Worm (Caenorhabditis elegans): ENCODE results near the gene F45D3.1.

Gene F45D3.1

DNA sequence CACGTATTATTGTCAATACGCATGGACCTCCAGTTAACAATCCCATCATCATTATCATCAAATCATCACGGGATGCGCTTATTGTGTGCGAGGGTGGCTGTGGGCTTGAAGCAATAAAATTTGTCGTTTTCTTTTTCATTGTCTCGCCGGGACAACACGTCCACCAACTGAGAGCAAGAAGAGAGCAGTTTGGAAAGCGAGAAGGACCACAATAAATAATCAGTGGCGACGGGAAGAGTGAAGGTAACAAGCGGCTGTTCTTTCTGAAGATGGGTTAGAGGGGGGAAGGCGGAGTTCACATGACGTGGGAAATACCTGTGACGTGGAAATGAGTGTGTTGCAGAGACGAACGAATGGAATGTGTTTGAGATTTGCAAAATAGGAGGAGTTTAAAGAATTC lies 8.1 kb upstream of the F45D3.1 start (continued):
- TF ChIP-seq ama-1 (optimal IDR thresholded peaks at IDR 0.05) (no peak), nhr-237 (tag; optimal IDR thresholded peaks at IDR 0.05) (no peak), mbf-1 (tag; optimal IDR thresholded peaks at IDR 0.05) (no peak), snpc-4 (tag; optimal IDR thresholded peaks at IDR 0.05) (no peak), mdl-1 (tag; optimal IDR thresholded peaks at IDR 0.05) (no peak)

DNA sequence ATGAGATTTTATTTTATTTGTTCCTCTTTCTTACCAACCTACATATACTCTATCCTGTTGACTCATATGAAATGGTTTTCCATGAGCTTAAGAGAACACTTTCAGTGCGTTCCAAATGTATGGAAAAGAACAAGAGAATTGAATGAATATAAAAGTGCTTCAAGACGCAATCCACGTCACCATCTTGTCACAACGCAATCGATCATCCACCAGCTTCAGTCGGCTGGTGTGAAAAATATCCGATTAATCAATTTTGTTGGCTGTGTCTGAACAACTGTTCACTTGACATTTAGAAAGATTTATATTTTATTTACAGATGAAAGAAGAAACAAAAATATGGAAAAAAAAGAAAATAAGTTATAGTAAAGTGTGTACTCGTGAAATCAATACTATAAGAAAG lies 3.5 kb upstream of the F45D3.1 start:
- TF ChIP-seq crh-2 (tag; optimal IDR thresholded peaks at IDR 0.05) (peak; percentile 11), ama-1 (optimal IDR thresholded peaks at IDR 0.05) (no peak), mab-5 (tag; optimal IDR thresholded peaks at IDR 0.05) (peak; percentile 40)

DNA sequence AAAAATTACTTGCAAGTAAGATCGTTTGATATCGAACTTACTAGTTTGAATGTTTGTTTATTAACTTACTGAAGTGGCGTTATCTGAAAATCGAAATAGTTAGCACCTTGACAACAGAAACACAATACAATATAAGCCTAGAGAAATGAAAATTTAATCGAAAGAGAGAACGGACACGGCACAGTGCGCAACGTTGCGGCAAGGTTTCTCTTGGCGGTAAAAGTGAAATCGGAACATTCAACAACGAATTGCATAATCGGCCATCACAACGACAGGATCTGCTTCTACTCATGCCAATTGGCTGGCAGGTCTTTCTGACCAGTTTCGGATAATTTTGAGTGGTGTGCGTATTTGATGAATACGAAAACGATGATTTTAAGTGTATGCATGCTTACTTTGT lies 1.3 kb upstream of the F45D3.1 start, which contains the start of gene dyf-4:
TSS of gene dyf-4 (minus strand) at position 213 of the 400 bp plus-strand sequence.
- TF ChIP-seq crh-2 (tag; optimal IDR thresholded peaks at IDR 0.05) (no peak), blmp-1 (tag; optimal IDR thresholded peaks at IDR 0.05; ENCODE audit: insufficient read depth) (peak; percentile 14)

DNA sequence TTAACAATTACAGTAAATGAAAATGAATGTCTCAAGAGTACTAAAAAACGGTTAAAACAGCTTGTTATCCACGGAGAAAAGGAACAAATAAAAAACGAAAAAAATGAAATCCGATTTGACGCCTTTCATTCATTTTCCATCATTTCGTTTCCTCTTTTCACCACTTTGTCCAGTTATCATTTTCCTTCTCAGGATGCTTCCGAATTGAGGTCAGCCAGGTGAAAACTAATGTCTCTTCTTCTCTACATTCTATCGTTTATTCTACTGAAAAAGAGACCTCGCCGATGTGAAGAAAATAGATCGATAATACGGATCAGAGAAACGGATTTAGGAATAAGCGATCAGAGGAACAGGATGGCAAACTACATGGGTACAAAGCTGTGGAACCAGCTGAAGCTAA lies 734 bp upstream of the F45D3.1 start:
- no peak for TF ChIP-seq sem-4 (tag; optimal IDR thresholded peaks at IDR 0.05)
- no peak for TF ChIP-seq lin-13 (GFP tag; optimal IDR thresholded peaks at IDR 0.05)
- no peak for TF ChIP-seq ceh-16 (tag; optimal IDR thresholded peaks at IDR 0.05)
- no peak for TF ChIP-seq ztf-11 (tag; optimal IDR thresholded peaks at IDR 0.05)
- TF ChIP-seq nhr-10 (tag; optimal IDR thresholded peaks at IDR 0.05) = no peak
- TF ChIP-seq nhr-237 (tag; optimal IDR thresholded peaks at IDR 0.05) = no peak
- no peak for TF ChIP-seq nhr-129 (tag; optimal IDR thresholded peaks at IDR 0.05)
- no peak for TF ChIP-seq aly-2 (tag; optimal IDR thresholded peaks at IDR 0.05)
- TF ChIP-seq unc-39 (tag; optimal IDR thresholded peaks at IDR 0.05) = no peak
- TF ChIP-seq egl-27 (tag; optimal IDR thresholded peaks at IDR 0.05) = no peak
- TF ChIP-seq sma-3 (GFP tag; optimal IDR thresholded peaks at IDR 0.05) = no peak
- no peak for TF ChIP-seq mdl-1 (tag; optimal IDR thresholded peaks at IDR 0.05)
- no peak for TF ChIP-seq elt-3 (tag; optimal IDR thresholded peaks at IDR 0.05)
- no peak for TF ChIP-seq F13H6.1 (tag; optimal IDR thresholded peaks at IDR 0.05)
- TF ChIP-seq unc-62 (GFP tag; optimal IDR thresholded peaks at IDR 0.05) = no peak
- no peak for TF ChIP-seq crh-2 (tag; optimal IDR thresholded peaks at IDR 0.05)
- TF ChIP-seq gmeb-1 (tag; optimal IDR thresholded peaks at IDR 0.05) = no peak
- TF ChIP-seq sma-9 (GFP tag; optimal IDR thresholded peaks at IDR 0.05) = no peak
- no peak for TF ChIP-seq sma-9 (tag; optimal IDR thresholded peaks at IDR 0.05)
- no peak for TF ChIP-seq zag-1 (tag; optimal IDR thresholded peaks at IDR 0.05)
- TF ChIP-seq R02D3.7 (tag; optimal IDR thresholded peaks at IDR 0.05) = no peak

DNA sequence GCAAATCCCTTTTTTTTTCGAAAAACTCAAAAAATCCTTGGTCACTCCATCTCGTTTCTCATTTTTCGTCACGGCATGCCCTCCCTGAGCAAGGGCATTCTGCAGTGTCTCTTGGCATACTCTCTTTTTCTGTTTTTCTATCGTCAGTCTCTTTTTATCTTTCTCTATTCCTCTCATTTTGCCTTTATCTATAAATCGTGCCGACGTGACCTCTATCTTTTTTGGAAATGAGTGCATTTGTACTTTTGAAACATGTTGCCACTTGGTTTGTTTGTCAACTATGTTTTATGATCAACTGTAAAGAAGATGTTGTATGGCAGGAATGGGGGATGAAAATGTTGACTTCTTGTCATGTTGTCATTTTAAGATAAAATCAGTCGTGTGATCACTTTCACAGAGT lies 2.1 kb downstream of the F45D3.1 start:
- TF ChIP-seq nhr-6 (tag; optimal IDR thresholded peaks at IDR 0.05) (no peak), fos-1 (tag; optimal IDR thresholded peaks at IDR 0.05) (peak; percentile 93), unc-62 (GFP tag; optimal IDR thresholded peaks at IDR 0.05) (no peak), sem-4 (tag; optimal IDR thresholded peaks at IDR 0.05) (peak; percentile 63), nhr-23 (tag; optimal IDR thresholded peaks at IDR 0.05) (no peak), ceh-16 (tag; optimal IDR thresholded peaks at IDR 0.05) (no peak), nhr-129 (tag; optimal IDR thresholded peaks at IDR 0.05) (peak; percentile 77), unc-55 (GFP tag; optimal IDR thresholded peaks at IDR 0.05) (no peak), peb-1 (tag; optimal IDR thresholded peaks at IDR 0.05) (peak; percentile 25), mbf-1 (tag; optimal IDR thresholded peaks at IDR 0.05) (no peak), sma-9 (GFP tag; optimal IDR thresholded peaks at IDR 0.05) (peak; percentile 96), sma-9 (tag; optimal IDR thresholded peaks at IDR 0.05) (no peak), sma-3 (GFP tag; optimal IDR thresholded peaks at IDR 0.05) (peak; percentile 61), aly-2 (tag; optimal IDR thresholded peaks at IDR 0.05) (no peak), elt-3 (tag; optimal IDR thresholded peaks at IDR 0.05) (no peak), ceh-82 (tag; optimal IDR thresholded peaks at IDR 0.05) (no peak), ztf-1 (GFP tag; conservative IDR thresholded peaks at IDR 0.05) (no peak), nhr-25 (tag; optimal IDR thresholded peaks at IDR 0.05) (peak; percentile 65), ztf-4 (tag; optimal IDR thresholded peaks at IDR 0.05) (no peak), lin-39 (tag; optimal IDR thresholded peaks at IDR 0.05) (no peak), ztf-11 (tag; optimal IDR thresholded peaks at IDR 0.05) (no peak), blmp-1 (tag; optimal IDR thresholded peaks at IDR 0.05; ENCODE audit: insufficient read depth) (peak; percentile 62), F13H6.1 (tag; optimal IDR thresholded peaks at IDR 0.05) (peak; percentile 81), snpc-4 (tag; optimal IDR thresholded peaks at IDR 0.05) (no peak), C34F6.9 (tag; optimal IDR thresholded peaks at IDR 0.05) (peak; percentile 77), nhr-12 (tag; optimal IDR thresholded peaks at IDR 0.05) (no peak), ama-1 (optimal IDR thresholded peaks at IDR 0.05) (no peak), nhr-77 (tag; optimal IDR thresholded peaks at IDR 0.05) (no peak), Y55F3AM.14 (GFP tag; optimal IDR thresholded peaks at IDR 0.05) (peak; percentile 64), egl-27 (tag; optimal IDR thresholded peaks at IDR 0.05) (peak; percentile 83), elt-1 (tag; optimal IDR thresholded peaks at IDR 0.05) (no peak), crh-2 (tag; optimal IDR thresholded peaks at IDR 0.05) (peak; percentile 78), ZK546.5 (tag; optimal IDR thresholded peaks at IDR 0.05) (no peak), R02D3.7 (tag; optimal IDR thresholded peaks at IDR 0.05) (no peak), nhr-21 (tag; optimal IDR thresholded peaks at IDR 0.05) (peak; percentile 55), nhr-237 (tag; optimal IDR thresholded peaks at IDR 0.05) (no peak), nhr-10 (tag; optimal IDR thresholded peaks at IDR 0.05) (no peak), lsy-2 (tag; optimal IDR thresholded peaks at IDR 0.05) (peak in 1 of 2 experiments; percentile 76), lin-13 (GFP tag; optimal IDR thresholded peaks at IDR 0.05) (peak; percentile 44)

Data from whole organism, L2 larva.